Worm (Caenorhabditis elegans) whole organism, L4 larva: ENCODE results near the gene lido-15.

Experiments
- R02D3.7 ChIP-seq: fragments of 150-350 bp; sonication (generic microtip); optimal IDR thresholded peaks from 3 replicates; lab custom pipeline; 2014; ENCODE audit warnings: missing biosample characterization, missing genetic modification characterization
- ces-1 ChIP-seq: fragments of 150-350 bp; sonication (generic microtip); optimal IDR thresholded peaks from 4 replicates; lab custom pipeline; 2014; ENCODE audit warnings: missing biosample characterization, missing genetic modification reagents, missing genetic modification characterization
- nhr-11 ChIP-seq: fragments of 150-350 bp; optimal IDR thresholded peaks from 2 replicates; lab custom pipeline; 2014; ENCODE audit warnings: missing biosample characterization, missing genetic modification characterization
- nhr-237 ChIP-seq: sonication (generic microtip); optimal IDR thresholded peaks from 2 replicates; lab custom pipeline; 2017; ENCODE audit warnings: missing biosample characterization, missing genetic modification characterization
- nhr-76 ChIP-seq: fragments of 150-350 bp; optimal IDR thresholded peaks from 2 replicates; lab custom pipeline; 2014; ENCODE audit warnings: missing biosample characterization, missing genetic modification characterization
- nhr-77 ChIP-seq: fragments of 150-350 bp; optimal IDR thresholded peaks from 2 replicates; lab custom pipeline; 2014; ENCODE audit warnings: missing biosample characterization, missing genetic modification characterization

DNA sequence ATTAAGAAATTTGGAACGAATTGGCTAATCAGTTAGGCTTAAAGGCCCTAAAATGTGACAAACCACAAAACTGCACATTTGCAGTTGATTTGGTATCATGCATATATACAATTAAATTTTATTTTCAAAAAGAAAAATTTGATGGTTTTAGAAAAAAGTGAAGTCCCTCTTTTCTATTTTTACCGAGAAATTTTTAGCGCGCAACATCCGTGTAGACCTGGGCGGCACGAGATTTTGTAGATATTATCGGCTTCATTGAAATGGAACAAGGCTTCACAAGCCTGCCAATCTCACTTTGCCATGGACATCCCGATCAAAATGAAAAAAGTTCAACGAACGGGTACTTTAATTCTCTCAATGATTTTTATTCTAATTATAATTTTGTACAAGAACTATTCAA is 33.9 kb downstream of the lido-15 start, which contains the start of gene C17A2.2:
- TF ChIP-seq ces-1 (GFP tag; lab: Kevin White, UChicago) (no peak), nhr-11 (tag; lab: Kevin White, UChicago) (no peak), R02D3.7 (tag; lab: Kevin White, UChicago) (no peak), nhr-237 (tag; lab: Kevin White, UChicago) (no peak), nhr-77 (tag; lab: Kevin White, UChicago) (no peak), nhr-76 (tag; lab: Kevin White, UChicago) (no peak)
